Worm (Caenorhabditis elegans) whole organism, L4/young adult: ENCODE results near the gene srw-13.

Source experiments
- dao-5 ChIP-seq: sonication (generic microtip); optimal IDR thresholded peaks from 2 replicates; lab custom pipeline; 2016; ENCODE audit warnings: missing genotype, missing genetic modification characterization, moderate library complexity, missing compliant biosample characterization
- him-1 ChIP-seq: sonication (generic microtip); optimal IDR thresholded peaks from 2 replicates; lab custom pipeline; 2016; ENCODE audit warnings: missing genotype, missing genetic modification reagents, missing genetic modification characterization, missing compliant biosample characterization

DNA sequence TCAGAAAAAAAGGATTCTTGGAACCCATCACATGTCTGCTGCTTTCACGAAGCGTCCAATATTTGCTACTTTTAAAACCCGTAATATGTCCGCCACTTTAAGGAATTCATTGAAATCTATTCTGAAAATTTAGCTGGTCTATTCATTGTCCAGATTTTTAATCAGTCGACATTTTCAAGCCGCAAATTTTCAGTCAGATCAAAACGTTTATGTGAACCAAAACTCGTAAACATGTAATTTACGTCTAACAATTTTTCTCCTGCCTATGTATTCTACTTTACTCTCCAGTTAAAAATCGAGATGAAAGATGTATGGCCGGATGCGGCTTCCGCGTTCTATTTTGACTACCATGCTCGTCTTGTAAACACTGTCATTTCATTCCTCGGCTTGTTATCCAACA is 34.3 kb upstream of the srw-13 start, which contains the start of gene srw-1:
- no peak for TF ChIP-seq dao-5
- TF ChIP-seq him-1: no peak
